Worm (Caenorhabditis elegans) whole organism, L2 larva: Measurements from ENCODE around the gene C04E12.2.

Experiments
- F13H6.1 ChIP-seq: sonication (generic microtip); optimal IDR thresholded peaks from 2 replicates; lab custom pipeline; 2016; ENCODE audit warnings: missing genetic modification characterization, missing compliant biosample characterization
- fos-1 ChIP-seq: fragments of 150-350 bp; optimal IDR thresholded peaks from 2 replicates; lab custom pipeline; 2014; ENCODE audit warnings: missing biosample characterization, missing genetic modification characterization
- nhr-77 ChIP-seq: fragments of 150-350 bp; optimal IDR thresholded peaks from 2 replicates; lab custom pipeline; 2014; ENCODE audit warnings: missing biosample characterization, missing genetic modification characterization

DNA sequence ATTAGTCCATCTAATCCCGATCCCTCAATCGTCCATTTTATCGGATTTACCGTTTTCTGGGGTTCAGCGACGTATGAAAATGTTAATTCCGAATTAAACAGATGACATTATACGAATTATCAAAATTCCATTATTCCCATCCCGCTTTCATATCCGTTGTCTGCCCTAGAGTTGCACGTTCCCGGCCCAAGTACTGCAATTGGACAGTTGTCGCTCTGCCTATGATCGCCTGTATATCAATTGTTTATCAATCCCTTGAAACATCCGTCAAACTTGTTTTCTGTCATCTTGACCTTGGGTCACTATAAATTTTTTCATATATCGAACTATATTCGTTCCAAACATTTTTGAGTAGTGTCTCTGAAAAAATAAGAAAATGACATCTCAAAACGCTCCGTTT lies 9.6 kb upstream of the C04E12.2 start, which contains the start of gene C04E12.5:
- TF ChIP-seq F13H6.1 (no peak), nhr-77 (tag; lab: Kevin White, UChicago) (no peak), fos-1 (tag; lab: Kevin White, UChicago) (no peak)
